Worm (Caenorhabditis elegans): ENCODE measurements around the gene aman-2.

aman-2 gene

DNA sequence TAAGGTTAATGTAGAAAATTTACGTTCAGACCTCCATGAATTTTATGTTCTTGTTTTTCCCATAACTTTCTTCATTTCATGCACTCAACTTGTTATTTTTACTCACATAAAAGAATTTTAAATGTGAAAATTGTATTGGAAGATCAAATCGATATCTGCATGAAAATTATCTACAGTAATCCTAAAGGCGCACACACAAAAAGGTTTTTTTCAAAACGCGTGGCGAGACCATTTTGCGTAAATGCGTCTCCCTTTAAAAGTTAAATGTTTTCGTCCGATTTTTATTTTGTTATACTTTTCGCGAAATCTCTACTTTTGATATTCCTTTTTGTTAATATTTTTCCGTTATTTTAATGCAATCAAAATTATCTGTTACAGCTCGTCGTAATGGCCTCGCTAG is 15.9 kb downstream of the aman-2 start, which contains the start of gene R31.2:
TSS of gene R31.2 (plus strand) at position 388 of the 400 bp plus-strand sequence.
- no peak for TF ChIP-seq unc-62 (GFP tag; optimal IDR thresholded peaks at IDR 0.05)

DNA sequence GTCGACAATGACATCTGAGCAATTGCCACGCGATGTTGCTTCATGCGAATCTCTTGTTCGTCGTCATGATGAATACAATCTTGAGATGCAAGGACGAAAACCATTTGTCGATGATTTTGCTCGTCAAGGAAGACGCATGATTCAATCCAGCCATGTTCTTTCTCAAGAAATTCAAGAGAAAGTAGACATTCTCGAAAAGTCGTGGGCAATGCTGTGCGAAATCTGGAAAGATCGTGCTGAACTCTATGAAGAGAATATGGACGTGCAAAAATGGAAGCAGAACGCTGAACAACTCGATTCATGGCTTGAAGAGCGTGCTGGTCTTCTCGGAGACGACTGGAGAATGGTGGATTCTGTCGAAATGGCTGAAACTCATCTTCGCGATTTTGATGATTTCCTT is 19.8 kb downstream of the aman-2 start:
- TF ChIP-seq unc-62 (GFP tag; optimal IDR thresholded peaks at IDR 0.05): no peak

DNA sequence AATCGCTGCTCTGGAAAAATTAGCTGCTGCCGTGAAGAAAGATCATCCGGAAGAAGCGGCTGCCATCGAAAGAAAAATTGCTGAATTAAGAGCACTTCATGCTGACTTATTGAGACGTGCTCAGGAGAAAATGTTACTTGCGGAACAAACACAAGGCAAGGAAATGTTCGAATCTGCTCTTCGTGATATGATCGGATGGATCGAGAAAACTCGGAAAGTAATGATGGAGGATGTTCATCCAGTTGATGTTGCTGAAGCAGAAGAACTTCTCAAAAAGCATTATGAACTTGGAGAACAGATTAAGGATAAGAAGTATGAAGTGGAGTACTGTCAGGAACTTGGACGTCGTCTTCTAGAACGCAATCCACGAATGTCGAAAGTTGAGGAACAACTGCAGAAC is 27.1 kb downstream of the aman-2 start:
- no peak for TF ChIP-seq unc-62 (GFP tag; optimal IDR thresholded peaks at IDR 0.05)

ce11 chrV:11902161-11902560 is 30.9 kb downstream of the aman-2 start:
- no peak for TF ChIP-seq unc-62 (GFP tag; optimal IDR thresholded peaks at IDR 0.05)

- no peak for TF ChIP-seq unc-62 (GFP tag; optimal IDR thresholded peaks at IDR 0.05)
Measured at ce11 chrV:11901260-11901659, 31.8 kb downstream of the aman-2 start.

- no peak for TF ChIP-seq unc-62 (GFP tag; optimal IDR thresholded peaks at IDR 0.05)
Measured at ce11 chrV:11900127-11900526, 32.9 kb downstream of the aman-2 start.

DNA sequence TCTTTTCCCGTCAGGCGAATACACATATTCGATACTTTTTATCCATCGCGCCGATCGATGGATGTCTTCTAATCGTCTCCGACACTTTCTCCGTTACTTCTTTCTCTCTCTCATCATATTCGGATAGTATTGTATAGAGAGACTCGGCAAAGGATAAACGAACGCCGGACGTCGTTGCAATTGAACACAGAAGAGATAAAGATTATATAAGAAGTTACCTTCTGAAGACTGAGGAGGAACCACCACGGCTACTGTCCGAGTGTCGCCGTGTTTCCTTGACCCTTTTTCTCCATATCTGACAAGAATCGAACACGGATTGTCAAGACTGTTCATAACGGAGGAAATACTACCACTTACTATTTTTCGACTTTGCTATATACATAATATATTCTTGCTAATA is 33.9 kb downstream of the aman-2 start, which contains the start of gene sma-1:
TSS of gene sma-1 (plus strand) at position 301 of the 400 bp plus-strand sequence.
- TF ChIP-seq unc-62 (GFP tag; optimal IDR thresholded peaks at IDR 0.05): no peak

DNA sequence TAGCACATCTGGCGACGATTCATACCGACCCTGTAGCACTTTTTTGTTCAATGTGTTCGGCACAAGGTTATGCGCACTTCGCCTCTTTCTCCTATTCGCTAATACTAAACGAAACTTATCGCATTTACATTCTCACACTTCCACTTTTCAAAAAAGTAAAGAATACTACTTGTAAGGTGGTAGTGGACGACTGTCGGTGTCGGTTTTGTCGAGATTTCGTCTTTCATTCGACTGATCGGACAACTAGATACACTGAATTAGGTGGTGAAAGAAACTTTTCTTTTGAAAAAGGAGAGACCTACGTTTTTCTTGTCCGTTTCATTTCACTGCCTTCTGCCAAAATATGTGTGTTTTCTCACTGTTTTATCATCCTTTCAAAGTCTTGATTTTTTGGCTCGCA is 35.4 kb downstream of the aman-2 start:
- no peak for TF ChIP-seq unc-62 (GFP tag; optimal IDR thresholded peaks at IDR 0.05)

- no peak for TF ChIP-seq unc-62 (GFP tag; optimal IDR thresholded peaks at IDR 0.05)
Measured at ce11 chrV:11896322-11896898, 36.6 kb downstream of the aman-2 start.

- TF ChIP-seq unc-62 (GFP tag; optimal IDR thresholded peaks at IDR 0.05): no peak
Measured at ce11 chrV:11893975-11894374, 39.1 kb downstream of the aman-2 start, which contains the start of gene K12G11.6. K12G11.6 (plus strand) TSS chrV:11894331.

- no peak for TF ChIP-seq unc-62 (GFP tag; optimal IDR thresholded peaks at IDR 0.05)
Measured at ce11 chrV:11891143-11891862, 41.7 kb downstream of the aman-2 start, which contains the start of the genes sodh-2 and srx-76. sodh-2 (minus strand) TSS chrV:11891243. srx-76 (plus strand) TSS chrV:11891812.

DNA sequence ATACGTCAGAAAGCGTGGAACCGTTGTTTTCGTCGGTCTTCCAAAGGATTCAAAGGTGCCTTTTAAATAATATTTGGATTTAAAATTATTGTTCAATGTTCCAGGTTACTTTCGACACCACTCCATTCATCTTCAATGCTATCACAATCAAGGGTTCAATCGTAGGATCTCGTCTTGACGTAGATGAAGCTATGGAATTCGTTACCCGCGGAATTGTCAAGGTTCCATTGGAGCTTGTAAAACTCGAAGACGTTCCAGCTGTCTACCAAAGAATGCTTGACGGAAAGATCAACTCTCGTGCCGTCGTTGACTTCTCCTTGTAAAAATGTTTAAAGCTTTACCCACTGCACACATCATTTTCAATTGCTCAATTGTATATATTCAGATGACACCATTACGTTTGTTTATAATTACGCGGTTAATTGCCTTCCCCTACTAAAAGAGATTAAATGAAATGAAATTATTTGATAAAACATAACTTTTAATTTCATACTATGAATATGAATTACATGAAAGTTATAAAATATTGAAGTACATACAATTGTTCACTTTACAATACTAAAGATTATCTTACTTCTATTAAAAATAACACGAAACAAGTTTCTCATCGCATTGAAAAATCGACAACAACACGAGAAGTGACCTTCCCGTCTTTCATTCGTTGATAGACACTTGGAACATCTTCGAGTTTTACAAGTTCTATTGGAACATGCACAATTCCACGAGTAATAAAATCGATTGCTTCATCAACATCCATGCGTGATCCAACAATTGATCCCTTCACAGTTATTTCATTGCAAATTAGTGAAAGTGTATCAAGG is 43.7 kb downstream of the aman-2 start:
- TF ChIP-seq unc-62 (GFP tag; optimal IDR thresholded peaks at IDR 0.05): no peak

DNA sequence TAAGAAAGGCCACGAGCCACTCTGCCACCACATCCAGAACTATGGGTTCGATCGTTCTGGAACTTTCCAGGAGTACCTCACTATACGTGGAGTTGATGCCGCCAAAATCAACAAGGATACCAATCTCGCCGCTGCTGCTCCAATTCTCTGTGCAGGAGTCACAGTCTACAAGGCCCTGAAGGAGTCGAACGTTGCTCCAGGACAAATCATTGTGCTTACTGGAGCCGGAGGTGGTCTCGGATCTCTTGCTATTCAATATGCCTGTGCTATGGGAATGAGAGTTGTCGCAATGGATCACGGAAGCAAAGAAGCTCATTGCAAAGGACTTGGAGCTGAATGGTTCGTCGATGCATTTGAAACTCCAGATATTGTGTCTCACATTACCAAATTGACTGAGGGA is 44.4 kb downstream of the aman-2 start:
- no peak for TF ChIP-seq unc-62 (GFP tag; optimal IDR thresholded peaks at IDR 0.05)

- no peak for TF ChIP-seq unc-62 (GFP tag; optimal IDR thresholded peaks at IDR 0.05)
Measured at ce11 chrV:11887988-11888499, 45.0 kb downstream of the aman-2 start, which contains the start of gene adh-1. adh-1 (plus strand) TSS chrV:11888248.

ce11 chrV:11885939-11886338 is 47.1 kb downstream of the aman-2 start:
- TF ChIP-seq unc-62 (GFP tag; optimal IDR thresholded peaks at IDR 0.05): no peak

DNA sequence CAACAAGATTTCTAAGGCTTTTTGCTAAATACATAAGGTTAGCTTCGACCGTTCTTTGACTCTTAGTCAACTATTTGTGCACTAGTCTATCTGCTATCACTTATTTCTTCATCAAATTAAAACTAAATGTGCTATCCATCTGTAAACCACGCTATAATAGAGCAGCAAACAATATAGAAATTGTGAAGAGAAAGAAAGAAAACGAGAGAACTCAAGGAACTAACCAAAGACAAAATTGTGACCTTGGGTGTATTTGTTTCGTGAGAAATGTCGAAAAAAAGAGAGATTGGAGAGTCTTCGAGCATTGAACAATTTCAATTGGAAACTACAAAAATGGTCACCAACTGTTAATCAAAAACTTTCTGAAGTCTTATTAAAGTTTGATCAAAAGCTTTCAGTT is 48.0 kb downstream of the aman-2 start:
- no peak for TF ChIP-seq unc-62 (GFP tag; optimal IDR thresholded peaks at IDR 0.05)

Data from whole organism, dauer.